Fruit fly (Drosophila melanogaster): Measurements from ENCODE around the gene Crg-1.

- no peak for TF ChIP-seq CG6854 (GFP tag; optimal IDR thresholded peaks at IDR 0.05)
- no peak for TF ChIP-seq CG8319 (GFP tag; optimal IDR thresholded peaks at IDR 0.05)
- no peak for TF ChIP-seq CG8119 (GFP tag; IDR thresholded peaks at IDR 0.05)
- no peak for TF ChIP-seq Hr38 (GFP tag; optimal IDR thresholded peaks at IDR 0.05)
Measured at dm6 chrX:3846393-3846792, 53.4 kb downstream of the Crg-1 start.
